Worm (Caenorhabditis elegans): ENCODE measurements around the gene nfya-1.

DNA sequence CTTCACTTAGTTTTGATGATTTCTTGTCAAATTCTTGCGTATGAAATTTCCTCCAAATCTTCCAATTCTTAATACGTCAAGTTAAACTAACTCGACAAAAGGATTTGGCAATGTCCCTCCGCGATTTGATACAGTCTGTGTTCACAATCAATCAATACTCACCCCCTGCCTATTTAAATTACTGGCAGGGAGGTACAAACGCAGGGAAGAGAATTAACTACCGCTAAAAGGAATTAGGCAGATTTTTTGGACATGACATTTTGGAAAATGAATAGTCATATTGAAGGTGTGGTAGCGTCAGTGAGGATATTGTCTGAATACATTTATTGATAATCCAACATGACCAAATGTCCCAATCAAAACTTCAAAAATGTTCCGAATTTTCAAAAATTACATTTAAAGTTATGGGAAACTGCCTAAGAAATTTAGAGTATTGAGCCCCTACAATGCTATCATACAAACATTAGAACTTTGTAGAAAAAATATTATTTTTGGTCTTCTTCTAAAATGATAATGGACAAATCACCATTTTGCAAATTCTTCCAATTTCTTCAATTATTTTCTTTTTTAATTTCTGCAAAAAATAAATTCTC, 9.2 kb downstream of the nfya-1 start:
- TF ChIP-seq sox-4 (tag; optimal IDR thresholded peaks at IDR 0.05) (peak; percentile 61), pha-4 (tag; optimal IDR thresholded peaks at IDR 0.05) (no peak), tbx-2 (tag; optimal IDR thresholded peaks at IDR 0.05) (peak; percentile 89)

All from whole organism, late embryonic.